Worm (Caenorhabditis elegans) whole organism, L4 larva: ENCODE measurements around the gene ocr-4.

Experiments
- D1046.2 ChIP-seq: fragments of 200-800 bp; sonication (Bioruptor generic); IDR thresholded peaks from 2 replicates; pipeline ENCODE4 v1.3.6; 2022; ENCODE audit warnings: missing genetic modification characterization, missing compliant biosample characterization
- F26F4.8 ChIP-seq: fragments of 200-800 bp; sonication (Bioruptor generic); conservative IDR thresholded peaks from 2 replicates; pipeline ENCODE4 v1.3.6; 2022; ENCODE audit warnings: missing genetic modification characterization, missing compliant biosample characterization
- F44E2.7 ChIP-seq: fragments of 200-800 bp; sonication (Bioruptor generic); IDR thresholded peaks from 2 replicates; pipeline ENCODE4 v2.1.2; 2022; ENCODE audit warnings: missing genetic modification characterization, missing compliant biosample characterization
- Y48G9A.11 ChIP-seq: fragments of 200-800 bp; sonication (Bioruptor generic); IDR thresholded peaks from 2 replicates; pipeline ENCODE4 v1.3.6; 2022; ENCODE audit warnings: missing genetic modification reagents, missing genetic modification characterization, missing compliant biosample characterization
- Y5F2A.4 ChIP-seq: fragments of 200-800 bp; sonication (Bioruptor generic); optimal IDR thresholded peaks from 2 replicates; lab custom pipeline; 2018; ENCODE audit warnings: mild to moderate bottlenecking, missing genetic modification characterization, missing compliant biosample characterization
- ZK337.2 ChIP-seq: fragments of 200-800 bp; sonication (Bioruptor generic); IDR thresholded peaks from 2 replicates; pipeline ENCODE4 v1.3.6; 2022; ENCODE audit warnings: missing genetic modification reagents, missing genetic modification characterization, missing compliant biosample characterization
- aha-1 ChIP-seq: fragments of 150-350 bp; peaks from one replicate; lab custom pipeline; 2014; ENCODE audit warnings: missing biosample characterization, missing genetic modification characterization
- aly-2 ChIP-seq: sonication (generic microtip); optimal IDR thresholded peaks from 2 replicates; lab custom pipeline; 2018; ENCODE audit warnings: missing biosample characterization, missing genetic modification characterization
- ama-1 ChIP-seq: fragments of 150-350 bp; optimal IDR thresholded peaks from 2 replicates; lab custom pipeline; 2014; ENCODE audit warnings: inconsistent platforms, mixed read lengths
- ceh-44 ChIP-seq: fragments of 200-800 bp; sonication (Bioruptor generic); IDR thresholded peaks from 2 replicates; pipeline ENCODE4 v1.3.6; 2022; ENCODE audit warnings: missing genetic modification reagents, missing genetic modification characterization, missing compliant biosample characterization
- daf-12 ChIP-seq: fragments of 150-350 bp; optimal IDR thresholded peaks from 2 replicates; lab custom pipeline; 2014; ENCODE audit warnings: missing biosample characterization, missing genetic modification reagents, missing genetic modification characterization
- daf-16 ChIP-seq, 3 experiments: sonication (generic microtip); optimal IDR thresholded peaks; 2 replicates each; lab custom pipeline; 2016 to 2017; ENCODE audit warnings: missing genetic modification characterization in 3 of 3, missing genetic modification reagents in 3 of 3, mild to moderate bottlenecking in 2 of 3, missing compliant biosample characterization in 2 of 3, missing biosample characterization in 1 of 3, moderate library complexity in 1 of 3
- daf-8 ChIP-seq: fragments of 200-800 bp; sonication (Bioruptor generic); IDR thresholded peaks from 2 replicates; pipeline ENCODE4 v1.3.6; 2022; ENCODE audit warnings: missing genetic modification characterization, missing compliant biosample characterization
- dmd-6 ChIP-seq: fragments of 200-800 bp; sonication (Bioruptor generic); IDR thresholded peaks from 2 replicates; pipeline ENCODE4 v1.3.6; 2022; ENCODE audit warnings: missing genetic modification reagents, missing genetic modification characterization, missing compliant biosample characterization
- dmd-8 ChIP-seq: fragments of 200-800 bp; sonication (Bioruptor generic); IDR thresholded peaks from 2 replicates; pipeline ENCODE4 v1.3.6; 2022; ENCODE audit warnings: missing genetic modification characterization, missing compliant biosample characterization
- dmd-9 ChIP-seq: fragments of 200-800 bp; sonication (Bioruptor generic); IDR thresholded peaks from 2 replicates; pipeline ENCODE4 v1.3.6; 2022; ENCODE audit warnings: missing genetic modification reagents, missing genetic modification characterization, missing compliant biosample characterization
- dpl-1 ChIP-seq: fragments of 150-350 bp; optimal IDR thresholded peaks from 2 replicates; lab custom pipeline; 2014; ENCODE audit warnings: missing biosample characterization, missing genetic modification reagents, missing genetic modification characterization
- dve-1 ChIP-seq: sonication (generic microtip); optimal IDR thresholded peaks from 2 replicates; lab custom pipeline; 2017; ENCODE audit warnings: antibody characterized with exemption, mild to moderate bottlenecking, missing genetic modification characterization, missing compliant biosample characterization; ENCODE audit not compliant: insufficient read depth
- egl-27 ChIP-seq: sonication (generic microtip); optimal IDR thresholded peaks from 3 replicates; lab custom pipeline; 2017; ENCODE audit warnings: missing biosample characterization, missing genetic modification reagents, missing genetic modification characterization
- fos-1 ChIP-seq: fragments of 150-350 bp; optimal IDR thresholded peaks from 2 replicates; lab custom pipeline; 2014; ENCODE audit warnings: missing biosample characterization, missing genetic modification characterization
- gei-8 ChIP-seq: fragments of 200-800 bp; sonication (Bioruptor generic); optimal IDR thresholded peaks from 2 replicates; lab custom pipeline; 2018; ENCODE audit warnings: mild to moderate bottlenecking, missing genetic modification characterization, missing compliant biosample characterization
- hif-1 ChIP-seq, 2 experiments: sonication (generic microtip); optimal IDR thresholded peaks; 2 replicates each; lab custom pipeline; 2016 to 2017; ENCODE audit warnings: missing compliant biosample characterization in 2 of 2, missing genetic modification characterization in 2 of 2, missing genetic modification reagents in 2 of 2, missing genotype in 2 of 2, mild to moderate bottlenecking in 1 of 2
- jun-1 ChIP-seq: fragments of 150-350 bp; optimal IDR thresholded peaks from 2 replicates; lab custom pipeline; 2014; ENCODE audit warnings: missing biosample characterization, missing genetic modification reagents, missing genetic modification characterization
- lin-13 ChIP-seq: fragments of 150-350 bp; optimal IDR thresholded peaks from 2 replicates; lab custom pipeline; 2014; ENCODE audit warnings: missing biosample characterization, missing genetic modification reagents, missing genetic modification characterization
- lin-38 ChIP-seq: fragments of 200-800 bp; sonication (Bioruptor generic); IDR thresholded peaks from 2 replicates; pipeline ENCODE4 v1.3.6; 2022; ENCODE audit warnings: missing genetic modification reagents, missing genetic modification characterization, missing compliant biosample characterization
- lin-39 ChIP-seq: fragments of 150-350 bp; optimal IDR thresholded peaks from 2 replicates; lab custom pipeline; 2014; ENCODE audit warnings: missing biosample characterization, missing genetic modification reagents, missing genetic modification characterization
- madf-5 ChIP-seq, 2 experiments: fragments of 200-800 bp; sonication (Bioruptor generic); IDR thresholded peaks; 2 replicates each; pipeline ENCODE4 v1.3.6; 2022; ENCODE audit warnings: missing compliant biosample characterization in 2 of 2, missing genetic modification characterization in 2 of 2
- madf-9 ChIP-seq: fragments of 200-800 bp; sonication (Bioruptor generic); conservative IDR thresholded peaks from 2 replicates; pipeline ENCODE4 v1.3.6; 2022; ENCODE audit warnings: missing genetic modification reagents, missing genetic modification characterization, missing compliant biosample characterization
- mdt-29 ChIP-seq: fragments of 200-800 bp; sonication (Bioruptor generic); IDR thresholded peaks from 2 replicates; pipeline ENCODE4 v1.3.6; 2022; ENCODE audit warnings: missing genetic modification reagents, missing genetic modification characterization, missing compliant biosample characterization
- mep-1 ChIP-seq: fragments of 150-350 bp; sonication (generic microtip); optimal IDR thresholded peaks from 3 replicates; lab custom pipeline; 2014; ENCODE audit warnings: missing biosample characterization, missing genetic modification characterization
- mes-2 ChIP-seq: sonication (generic microtip); optimal IDR thresholded peaks from 2 replicates; lab custom pipeline; 2016; ENCODE audit warnings: missing genotype, mild to moderate bottlenecking, missing genetic modification characterization, missing compliant biosample characterization; ENCODE audit not compliant: poor library complexity, severe bottlenecking
- mxl-2 ChIP-seq: fragments of 200-800 bp; sonication (Bioruptor generic); conservative IDR thresholded peaks from 2 replicates; pipeline ENCODE4 v1.3.6; 2022; ENCODE audit warnings: missing genetic modification reagents, missing genetic modification characterization, missing compliant biosample characterization
- nhr-102 ChIP-seq: sonication (generic microtip); optimal IDR thresholded peaks from 2 replicates; lab custom pipeline; 2016; ENCODE audit warnings: mild to moderate bottlenecking, missing genetic modification characterization, moderate library complexity, missing compliant biosample characterization
- nhr-11 ChIP-seq: fragments of 150-350 bp; optimal IDR thresholded peaks from 2 replicates; lab custom pipeline; 2014; ENCODE audit warnings: missing biosample characterization, missing genetic modification characterization
- nhr-28 ChIP-seq: fragments of 150-350 bp; optimal IDR thresholded peaks from 2 replicates; lab custom pipeline; 2014; ENCODE audit warnings: missing biosample characterization, missing genetic modification characterization
- nhr-48 ChIP-seq: sonication (generic microtip); optimal IDR thresholded peaks from 2 replicates; lab custom pipeline; 2016; ENCODE audit warnings: mild to moderate bottlenecking, missing genetic modification characterization, missing compliant biosample characterization
- nhr-6 ChIP-seq: fragments of 150-350 bp; optimal IDR thresholded peaks from 2 replicates; lab custom pipeline; 2014; ENCODE audit warnings: missing biosample characterization, missing genetic modification characterization
- nhr-77 ChIP-seq: fragments of 150-350 bp; optimal IDR thresholded peaks from 2 replicates; lab custom pipeline; 2014; ENCODE audit warnings: missing biosample characterization, missing genetic modification characterization
- pha-4 ChIP-seq, 2 experiments: fragments of 150-350 bp in 1 of 2; fragments of 200-800 bp in 1 of 2; sonication (Bioruptor generic) in 1 of 2; IDR thresholded peaks in 1 of 2; optimal IDR thresholded peaks in 1 of 2; 2 replicates each; pipeline versions ENCODE4 v1.3.6 to Lab custom; 2014 to 2022; ENCODE audit warnings: missing genetic modification characterization in 2 of 2, missing genetic modification reagents in 2 of 2, missing biosample characterization in 1 of 2, missing compliant biosample characterization in 1 of 2
- pqm-1 ChIP-seq: sonication (generic microtip); optimal IDR thresholded peaks from 2 replicates; lab custom pipeline; 2017; ENCODE audit warnings: missing biosample characterization, missing genetic modification characterization
- saeg-2 ChIP-seq: fragments of 200-800 bp; sonication (Bioruptor generic); IDR thresholded peaks from 2 replicates; pipeline ENCODE4 v1.3.6; 2022; ENCODE audit warnings: missing genetic modification reagents, missing genetic modification characterization, missing compliant biosample characterization
- sdz-12 ChIP-seq: fragments of 200-800 bp; sonication (Bioruptor generic); optimal IDR thresholded peaks from 2 replicates; lab custom pipeline; 2018; ENCODE audit warnings: mild to moderate bottlenecking, missing genetic modification characterization, missing compliant biosample characterization
- set-16 ChIP-seq: fragments of 200-800 bp; sonication (Bioruptor generic); IDR thresholded peaks from 2 replicates; pipeline ENCODE4 v1.3.6; 2022; ENCODE audit warnings: missing genetic modification reagents, missing genetic modification characterization, missing compliant biosample characterization
- skn-1 ChIP-seq: fragments of 150-350 bp; optimal IDR thresholded peaks from 2 replicates; lab custom pipeline; 2014; ENCODE audit warnings: missing biosample characterization, missing genetic modification characterization
- snpc-4 ChIP-seq: fragments of 150-350 bp; optimal IDR thresholded peaks from 2 replicates; lab custom pipeline; 2014; ENCODE audit warnings: missing biosample characterization, missing genetic modification characterization
- spr-3 ChIP-seq: fragments of 200-800 bp; sonication (Bioruptor generic); optimal IDR thresholded peaks from 2 replicates; lab custom pipeline; 2018; ENCODE audit warnings: mild to moderate bottlenecking, missing genetic modification characterization, missing compliant biosample characterization
- tag-97 ChIP-seq: fragments of 200-800 bp; sonication (Bioruptor generic); IDR thresholded peaks from 2 replicates; pipeline ENCODE4 v1.3.6; 2022; ENCODE audit warnings: missing genetic modification characterization, missing compliant biosample characterization
- tra-1 ChIP-seq: fragments of 200-800 bp; sonication (Bioruptor generic); IDR thresholded peaks from 2 replicates; pipeline ENCODE4 v1.3.6; 2022; ENCODE audit warnings: missing genetic modification reagents, missing genetic modification characterization, missing compliant biosample characterization
- unc-39 ChIP-seq: sonication (generic microtip); optimal IDR thresholded peaks from 2 replicates; lab custom pipeline; 2017; ENCODE audit warnings: missing biosample characterization, missing genetic modification characterization
- vab-7 ChIP-seq: fragments of 200-800 bp; sonication (Bioruptor generic); IDR thresholded peaks from 2 replicates; pipeline ENCODE4 v1.3.6; 2022; ENCODE audit warnings: missing genetic modification reagents, missing genetic modification characterization, missing compliant biosample characterization
- zip-2 ChIP-seq: fragments of 150-350 bp; optimal IDR thresholded peaks from 2 replicates; lab custom pipeline; 2014; ENCODE audit warnings: missing biosample characterization, missing genetic modification characterization

The ocr-4 gene

ce11 chrIV:7316613-7317153, 15.9 kb downstream of the ocr-4 start, which contains the start of gene F42C5.9 (continued):
- TF ChIP-seq nhr-6 (tag; lab: Kevin White, UChicago), result no peak
- TF ChIP-seq mep-1, result no peak
- TF ChIP-seq ama-1 (lab: Kevin White, UChicago), result peak; percentile 83
- no peak for TF ChIP-seq nhr-11 (tag; lab: Kevin White, UChicago)
- no peak for TF ChIP-seq Y5F2A.4 (GFP tag; lab: Kevin White, UChicago)
- no peak for TF ChIP-seq dpl-1
- peak; percentile 83 for TF ChIP-seq aha-1 (tag; lab: Kevin White, UChicago)
- peak; percentile 15 for TF ChIP-seq pqm-1
- peak; percentile 44 for TF ChIP-seq nhr-102
- TF ChIP-seq daf-16 (GFP tag; optimal IDR thresholded peaks at IDR 0.05; lab: Kevin White, UChicago), result no peak
- peak; percentile 62 for TF ChIP-seq daf-16 (tag; optimal IDR thresholded peaks at IDR 0.05; lab: Kevin White, UChicago)
- TF ChIP-seq unc-39 (tag; lab: Kevin White, UChicago), result no peak
- peak; percentile 37; the same call in 1 of the 2 replicates for TF ChIP-seq lin-38 (GFP tag; lab: Robert Waterston, UW)
- peak; percentile 77 for TF ChIP-seq snpc-4 (tag; lab: Kevin White, UChicago)
- no peak for TF ChIP-seq madf-9 (GFP tag; lab: Robert Waterston, UW)
- no peak for TF ChIP-seq set-16 (GFP tag; lab: Robert Waterston, UW)
- no peak for TF ChIP-seq daf-8 (GFP tag; lab: Robert Waterston, UW)
- peak; percentile 20; the same call in 1 of the 2 replicates for TF ChIP-seq mdt-29
- no peak for TF ChIP-seq mxl-2
- peak; percentile 35 for TF ChIP-seq lin-13
- TF ChIP-seq D1046.2 (GFP tag; lab: Robert Waterston, UW), result no peak
- TF ChIP-seq madf-5 (GFP tag; IDR thresholded peaks at IDR 0.05; lab: Robert Waterston, UW), result no peak
- TF ChIP-seq sdz-12, result no peak
- TF ChIP-seq ZK337.2 (GFP tag; lab: Robert Waterston, UW), result no peak
- no peak for TF ChIP-seq tag-97
- no peak for TF ChIP-seq pha-4 (GFP tag; IDR thresholded peaks at IDR 0.05; lab: Robert Waterston, UW)
- TF ChIP-seq pha-4 (tag; optimal IDR thresholded peaks at IDR 0.05; lab: Kevin White, UChicago), result no peak
- TF ChIP-seq gei-8 (GFP tag; lab: Kevin White, UChicago), result no peak
- TF ChIP-seq dve-1, result peak; percentile 35
- 0 out of 2 replicates have a peak, but pooled peaks have one; percentile 33 for TF ChIP-seq dmd-9
- TF ChIP-seq dmd-6 (GFP tag; lab: Robert Waterston, UW), result peak; percentile 22; the same call in 1 of the 2 replicates
- TF ChIP-seq F44E2.7 (GFP tag; lab: Robert Waterston, UW), result no peak
- no peak for TF ChIP-seq nhr-28 (tag; lab: Kevin White, UChicago)
- no peak for TF ChIP-seq vab-7 (GFP tag; lab: Robert Waterston, UW)
- peak; percentile 50 for TF ChIP-seq aly-2
- TF ChIP-seq F26F4.8 (GFP tag; lab: Robert Waterston, UW), result no peak
- TF ChIP-seq zip-2 (tag; lab: Kevin White, UChicago), result no peak
- TF ChIP-seq tra-1 (GFP tag; lab: Robert Waterston, UW), result no peak
- TF ChIP-seq egl-27, result no peak
- TF ChIP-seq nhr-77 (tag; lab: Kevin White, UChicago), result no peak
- TF ChIP-seq fos-1 (tag; lab: Kevin White, UChicago), result no peak
- no peak for TF ChIP-seq daf-12
- no peak for TF ChIP-seq skn-1 (tag; lab: Kevin White, UChicago)
- TF ChIP-seq lin-39 (tag; lab: Kevin White, UChicago), result no peak
- no peak for TF ChIP-seq saeg-2
- TF ChIP-seq dmd-8, result no peak
- TF ChIP-seq Y48G9A.11 (GFP tag; lab: Robert Waterston, UW), result no peak; the same call in 1 of the 2 replicates
- TF ChIP-seq spr-3, result no peak
- no peak for TF ChIP-seq jun-1
- TF ChIP-seq ceh-44 (GFP tag; lab: Robert Waterston, UW), result 0 out of 2 replicates have a peak, but pooled peaks have one; percentile 70
- TF ChIP-seq hif-1 (tag; optimal IDR thresholded peaks at IDR 0.05; lab: Kevin White, UChicago), result no peak
- TF ChIP-seq nhr-48 (tag; lab: Kevin White, UChicago), result peak; percentile 22
- peak; percentile 36 for TF ChIP-seq mes-2 (tag; lab: Kevin White, UChicago)
